Worm (Caenorhabditis elegans) whole organism, young adult: ENCODE data around the gene C08E3.14.

Experiments
- B0261.1 ChIP-seq: sonication (generic microtip); optimal IDR thresholded peaks from 2 replicates; lab custom pipeline; 2016; ENCODE audit warnings: mild to moderate bottlenecking, missing genetic modification characterization, moderate library complexity, missing compliant biosample characterization
- C17E4.6 ChIP-seq: fragments of 200-800 bp; sonication (Bioruptor generic); IDR thresholded peaks from 2 replicates; pipeline ENCODE4 v1.3.6; 2022; ENCODE audit warnings: missing genetic modification reagents, missing genetic modification characterization, missing compliant biosample characterization
- F23B12.7 ChIP-seq: sonication (generic microtip); optimal IDR thresholded peaks from 2 replicates; lab custom pipeline; 2017; ENCODE audit warnings: missing genetic modification characterization, mild to moderate bottlenecking, missing compliant biosample characterization, antibody characterized with exemption, moderate library complexity; ENCODE audit not compliant: insufficient read depth
- F52B5.7 ChIP-seq: sonication (generic microtip); optimal IDR thresholded peaks from 2 replicates; lab custom pipeline; 2016; ENCODE audit warnings: mild to moderate bottlenecking, missing genetic modification characterization, missing compliant biosample characterization
- K12H6.12 ChIP-seq: fragments of 200-800 bp; sonication (Bioruptor generic); optimal IDR thresholded peaks from 2 replicates; lab custom pipeline; 2018; ENCODE audit warnings: mild to moderate bottlenecking, missing genetic modification characterization, missing compliant biosample characterization
- Y53F4B.3 ChIP-seq: fragments of 200-800 bp; sonication (Bioruptor generic); IDR thresholded peaks from 2 replicates; pipeline ENCODE4 v1.3.6; 2022; ENCODE audit warnings: missing genetic modification reagents, missing genetic modification characterization, missing compliant biosample characterization
- Y53G8AR.9 ChIP-seq: fragments of 200-800 bp; sonication (Bioruptor generic); conservative IDR thresholded peaks from 2 replicates; pipeline ENCODE4 v1.3.6; 2022; ENCODE audit warnings: missing genetic modification reagents, missing genetic modification characterization, missing compliant biosample characterization
- Y67H2A.10 ChIP-seq: fragments of 200-800 bp; sonication (Bioruptor generic); conservative IDR thresholded peaks from 2 replicates; pipeline ENCODE4 v1.3.6; 2022; ENCODE audit warnings: missing genetic modification reagents, missing genetic modification characterization, missing compliant biosample characterization
- Y95B8A.8 ChIP-seq: fragments of 200-800 bp; sonication (Bioruptor generic); IDR thresholded peaks from 2 replicates; pipeline ENCODE4 v1.3.6; 2022; ENCODE audit warnings: missing genetic modification reagents, missing genetic modification characterization, missing compliant biosample characterization
- akir-1 ChIP-seq: fragments of 200-800 bp; sonication (Bioruptor generic); optimal IDR thresholded peaks from 2 replicates; lab custom pipeline; 2018; ENCODE audit warnings: mild to moderate bottlenecking, missing genetic modification characterization, moderate library complexity, missing compliant biosample characterization
- aptf-2 ChIP-seq: fragments of 200-800 bp; sonication (Bioruptor generic); conservative IDR thresholded peaks from 2 replicates; pipeline ENCODE4 v1.3.6; 2022; ENCODE audit warnings: missing genetic modification reagents, missing genetic modification characterization, missing compliant biosample characterization
- bed-1 ChIP-seq: fragments of 200-800 bp; sonication (Bioruptor generic); IDR thresholded peaks from 2 replicates; pipeline ENCODE4 v1.3.6; 2022; ENCODE audit warnings: missing genetic modification reagents, missing genetic modification characterization, missing compliant biosample characterization
- bed-2 ChIP-seq: fragments of 200-800 bp; sonication (Bioruptor generic); IDR thresholded peaks from 2 replicates; pipeline ENCODE4 v1.3.6; 2022; ENCODE audit warnings: missing genetic modification reagents, missing genetic modification characterization, missing compliant biosample characterization
- cebp-1 ChIP-seq, 2 experiments: fragments of 200-800 bp in 1 of 2; sonication (Bioruptor generic) in 1 of 2; sonication (generic microtip) in 1 of 2; IDR thresholded peaks in 1 of 2; optimal IDR thresholded peaks in 1 of 2; 2 replicates each; pipeline versions ENCODE4 v1.3.6 to Lab custom; 2017 to 2022; ENCODE audit warnings: missing compliant biosample characterization in 2 of 2, missing genetic modification characterization in 2 of 2, mild to moderate bottlenecking in 1 of 2, missing genetic modification reagents in 1 of 2, moderate library complexity in 1 of 2
- ceh-27 ChIP-seq: fragments of 200-800 bp; sonication (Bioruptor generic); optimal IDR thresholded peaks from 2 replicates; lab custom pipeline; 2018; ENCODE audit warnings: mild to moderate bottlenecking, missing genetic modification characterization, moderate library complexity, missing compliant biosample characterization
- ceh-40 ChIP-seq: fragments of 200-800 bp; sonication (Bioruptor generic); IDR thresholded peaks from 2 replicates; pipeline ENCODE4 v1.3.6; 2022; ENCODE audit warnings: missing genetic modification characterization, missing compliant biosample characterization
- chd-7 ChIP-seq: sonication (generic microtip); optimal IDR thresholded peaks from 2 replicates; lab custom pipeline; 2016; ENCODE audit warnings: mild to moderate bottlenecking, missing genetic modification characterization, moderate library complexity, missing compliant biosample characterization
- dpl-1 ChIP-seq: fragments of 150-350 bp; optimal IDR thresholded peaks from 2 replicates; lab custom pipeline; 2014; ENCODE audit warnings: missing biosample characterization, missing genetic modification reagents, missing genetic modification characterization
- egl-18 ChIP-seq: fragments of 200-800 bp; sonication (Bioruptor generic); IDR thresholded peaks from 2 replicates; pipeline ENCODE4 v1.3.6; 2022; ENCODE audit warnings: missing genetic modification reagents, missing genetic modification characterization, missing compliant biosample characterization
- fkh-3 ChIP-seq: sonication (generic microtip); optimal IDR thresholded peaks from 2 replicates; lab custom pipeline; 2016; ENCODE audit warnings: mild to moderate bottlenecking, missing genetic modification characterization, missing compliant biosample characterization
- him-1 ChIP-seq: sonication (generic microtip); optimal IDR thresholded peaks from 2 replicates; lab custom pipeline; 2016; ENCODE audit warnings: missing genotype, missing genetic modification reagents, missing genetic modification characterization, missing compliant biosample characterization
- hlh-12 ChIP-seq: sonication (generic microtip); optimal IDR thresholded peaks from 2 replicates; lab custom pipeline; 2016; ENCODE audit warnings: missing genetic modification characterization, missing compliant biosample characterization
- hlh-26 ChIP-seq: fragments of 200-800 bp; sonication (Bioruptor generic); conservative IDR thresholded peaks from 2 replicates; pipeline ENCODE4 v1.3.6; 2022; ENCODE audit warnings: missing genetic modification reagents, missing genetic modification characterization, missing compliant biosample characterization
- lag-1 ChIP-seq: fragments of 200-800 bp; sonication (Bioruptor generic); IDR thresholded peaks from 2 replicates; pipeline ENCODE4 v1.3.6; 2022; ENCODE audit warnings: missing genetic modification reagents, missing genetic modification characterization, missing compliant biosample characterization
- lin-54 ChIP-seq: fragments of 200-800 bp; sonication (Bioruptor generic); optimal IDR thresholded peaks from 2 replicates; lab custom pipeline; 2018; ENCODE audit warnings: mild to moderate bottlenecking, missing genetic modification characterization, missing compliant biosample characterization
- madf-10 ChIP-seq: sonication (generic microtip); optimal IDR thresholded peaks from 2 replicates; lab custom pipeline; 2016; ENCODE audit warnings: mild to moderate bottlenecking, missing genetic modification characterization, missing compliant biosample characterization
- madf-6 ChIP-seq: fragments of 200-800 bp; sonication (Bioruptor generic); IDR thresholded peaks from 2 replicates; pipeline ENCODE4 v1.3.6; 2022; ENCODE audit warnings: missing genetic modification reagents, missing genetic modification characterization, missing compliant biosample characterization
- mcd-1 ChIP-seq: fragments of 200-800 bp; sonication (Bioruptor generic); IDR thresholded peaks from 2 replicates; pipeline ENCODE4 v1.3.6; 2022; ENCODE audit warnings: missing genetic modification reagents, missing genetic modification characterization, missing compliant biosample characterization
- mel-28 ChIP-seq: sonication (generic microtip); optimal IDR thresholded peaks from 2 replicates; lab custom pipeline; 2016; ENCODE audit warnings: borderline replicate concordance, mild to moderate bottlenecking, missing genetic modification characterization, missing compliant biosample characterization
- nhr-27 ChIP-seq: fragments of 200-800 bp; sonication (Bioruptor generic); optimal IDR thresholded peaks from 2 replicates; lab custom pipeline; 2018; ENCODE audit warnings: mild to moderate bottlenecking, missing genetic modification characterization, moderate library complexity, missing compliant biosample characterization
- nhr-80 ChIP-seq: sonication (generic microtip); optimal IDR thresholded peaks from 2 replicates; lab custom pipeline; 2016; ENCODE audit warnings: missing genetic modification characterization, missing compliant biosample characterization
- nhr-90 ChIP-seq: sonication (generic microtip); optimal IDR thresholded peaks from 2 replicates; lab custom pipeline; 2016; ENCODE audit warnings: missing genotype, mild to moderate bottlenecking, missing genetic modification characterization, missing compliant biosample characterization
- pha-4 ChIP-seq: fragments of 150-350 bp; sonication (generic microtip); optimal IDR thresholded peaks from 2 replicates; lab custom pipeline; 2014; ENCODE audit warnings: missing biosample characterization, missing genetic modification reagents, missing genetic modification characterization
- rcor-1 ChIP-seq: fragments of 200-800 bp; sonication (Bioruptor generic); IDR thresholded peaks from 2 replicates; pipeline ENCODE4 v1.3.6; 2022; ENCODE audit warnings: missing genetic modification reagents, missing genetic modification characterization, missing compliant biosample characterization
- rpc-1 ChIP-seq, 2 experiments: fragments of 150-350 bp in 1 of 2; sonication (generic microtip) in 1 of 2; optimal IDR thresholded peaks; 2 replicates each; lab custom pipeline; 2014 to 2018; ENCODE audit warnings: missing biosample characterization in 1 of 2, missing genetic modification characterization in 1 of 2, missing genetic modification reagents in 1 of 2, missing genotype in 1 of 2
- sea-2 ChIP-seq: fragments of 200-800 bp; sonication (Bioruptor generic); IDR thresholded peaks from 2 replicates; pipeline ENCODE4 v1.3.6; 2022; ENCODE audit warnings: missing genetic modification characterization, missing compliant biosample characterization
- snpc-1.1 ChIP-seq: sonication (generic microtip); optimal IDR thresholded peaks from 2 replicates; lab custom pipeline; 2017; ENCODE audit warnings: missing genetic modification characterization, mild to moderate bottlenecking, missing compliant biosample characterization, antibody characterized with exemption, moderate library complexity, missing genotype, missing genetic modification reagents; ENCODE audit not compliant: insufficient read depth
- snpc-1.3 ChIP-seq: sonication (generic microtip); optimal IDR thresholded peaks from 2 replicates; lab custom pipeline; 2017; ENCODE audit warnings: missing genetic modification characterization, mild to moderate bottlenecking, missing compliant biosample characterization, antibody characterized with exemption, moderate library complexity, missing genotype, missing genetic modification reagents; ENCODE audit not compliant: insufficient read depth
- snpc-3.4 ChIP-seq: sonication (generic microtip); optimal IDR thresholded peaks from 2 replicates; lab custom pipeline; 2017; ENCODE audit warnings: missing genetic modification characterization, mild to moderate bottlenecking, missing compliant biosample characterization, antibody characterized with exemption, moderate library complexity, missing genotype, missing genetic modification reagents
- snpc-4 ChIP-seq, 5 experiments: fragments of 150-350 bp in 1 of 5; sonication (generic microtip) in 4 of 5; optimal IDR thresholded peaks; 2 replicates each; lab custom pipeline; 2014 to 2018; ENCODE audit warnings: missing genetic modification characterization in 5 of 5, missing biosample characterization in 3 of 5, antibody characterized with exemption in 2 of 5, mild to moderate bottlenecking in 2 of 5, missing compliant biosample characterization in 2 of 5, missing genotype in 2 of 5, moderate library complexity in 2 of 5, missing genetic modification reagents in 1 of 5
- unc-62 ChIP-seq: fragments of 150-350 bp; optimal IDR thresholded peaks from 2 replicates; lab custom pipeline; 2014; ENCODE audit warnings: missing biosample characterization, missing genetic modification reagents, missing genetic modification characterization
- ztf-18 ChIP-seq: sonication (generic microtip); optimal IDR thresholded peaks from 2 replicates; lab custom pipeline; 2016; ENCODE audit warnings: missing genotype, mild to moderate bottlenecking, missing genetic modification characterization, missing compliant biosample characterization
- ztf-26 ChIP-seq: sonication (generic microtip); optimal IDR thresholded peaks from 2 replicates; lab custom pipeline; 2017; ENCODE audit warnings: missing genetic modification characterization, missing compliant biosample characterization
- ztf-6 ChIP-seq: fragments of 200-800 bp; sonication (Bioruptor generic); IDR thresholded peaks from 2 replicates; pipeline ENCODE4 v1.3.6; 2022; ENCODE audit warnings: missing genetic modification reagents, missing genetic modification characterization, missing compliant biosample characterization

C08E3.14 gene

DNA sequence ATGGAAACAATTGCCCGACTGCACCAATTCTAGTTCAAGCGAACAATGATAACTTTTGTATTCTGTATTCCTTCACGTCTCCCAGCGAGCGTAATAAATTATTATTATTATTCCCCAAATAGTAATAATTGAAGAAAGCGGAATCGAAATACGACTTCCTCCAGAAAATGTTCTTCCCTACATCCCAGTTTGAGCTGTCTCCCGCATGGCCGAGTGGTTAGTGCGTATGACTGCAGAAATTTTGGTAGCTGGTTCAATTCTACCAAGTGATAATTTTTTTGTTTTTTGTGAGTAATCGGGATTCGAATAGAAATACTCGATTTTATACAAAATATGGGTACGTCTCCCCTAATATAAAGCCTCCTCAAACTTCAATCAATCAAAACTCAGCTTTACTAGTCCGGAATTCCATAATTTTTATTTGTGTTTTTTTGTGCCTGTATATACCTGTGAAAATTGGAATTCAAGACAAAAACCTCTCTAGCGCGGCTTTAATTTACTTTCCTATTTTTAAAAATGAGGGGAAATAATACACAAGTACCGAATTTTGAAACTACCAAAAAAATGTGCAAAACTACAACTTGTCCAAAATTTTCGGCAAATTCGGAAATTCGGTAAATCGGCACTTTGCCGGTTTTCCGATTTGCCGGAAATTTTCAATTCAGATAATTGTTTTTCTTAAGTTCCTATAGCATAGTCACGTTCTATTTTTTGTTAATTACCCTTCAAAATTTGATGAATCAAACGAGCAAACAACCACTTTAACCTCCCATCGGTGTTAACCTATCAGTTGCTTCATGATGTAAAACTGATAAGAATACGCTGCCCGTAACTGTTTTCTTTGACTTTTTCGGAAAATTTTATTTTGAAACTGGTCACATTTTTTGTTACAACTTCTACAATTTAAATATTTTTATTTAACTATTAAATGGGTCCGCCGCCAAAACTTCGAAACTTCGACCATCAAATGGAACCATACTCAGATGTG, 28.4 kb upstream of the C08E3.14 start, which contains the start of gene bath-46 (continued):
- TF ChIP-seq madf-6 (GFP tag; lab: Robert Waterston, UW): no peak; the same call in 1 of the 2 replicates
- no peak for TF ChIP-seq C17E4.6 (GFP tag; lab: Robert Waterston, UW)
- TF ChIP-seq unc-62 (GFP tag; lab: Kevin White, UChicago): no peak
- TF ChIP-seq K12H6.12: no peak
- no peak for TF ChIP-seq hlh-12 (tag; lab: Kevin White, UChicago)
- TF ChIP-seq B0261.1: peak; percentile 59
- no peak for TF ChIP-seq nhr-90 (tag; lab: Kevin White, UChicago)
- TF ChIP-seq bed-1 (GFP tag; lab: Robert Waterston, UW): no peak
- no peak for TF ChIP-seq ztf-6 (GFP tag; lab: Robert Waterston, UW)
- TF ChIP-seq snpc-4 (GFP tag; optimal IDR thresholded peaks at IDR 0.05; lab: Kevin White, UChicago): no peak
- no peak for TF ChIP-seq snpc-4 (tag; optimal IDR thresholded peaks at IDR 0.05; lab: Kevin White, UChicago)
- no peak for TF ChIP-seq him-1 (tag; lab: Kevin White, UChicago)
- TF ChIP-seq rpc-1 (optimal IDR thresholded peaks at IDR 0.05; lab: Kevin White, UChicago): peak; percentile 11
- peak; percentile 61 for TF ChIP-seq rpc-1 (tag; optimal IDR thresholded peaks at IDR 0.05; lab: Kevin White, UChicago)
- no peak for TF ChIP-seq akir-1 (GFP tag; lab: Kevin White, UChicago)
- TF ChIP-seq mel-28 (tag; lab: Kevin White, UChicago): no peak
- TF ChIP-seq rcor-1 (GFP tag; lab: Robert Waterston, UW): 0 out of 2 replicates have a peak, but pooled peaks have one; percentile 8
- no peak for TF ChIP-seq sea-2 (GFP tag; lab: Robert Waterston, UW)
- no peak for TF ChIP-seq aptf-2 (GFP tag; lab: Robert Waterston, UW)
- TF ChIP-seq snpc-1.3 (tag; lab: Kevin White, UChicago): no peak
- TF ChIP-seq madf-10 (tag; lab: Kevin White, UChicago): no peak
- TF ChIP-seq chd-7 (tag; lab: Kevin White, UChicago): no peak
- 0 out of 2 replicates have a peak, but pooled peaks have one; percentile 46 for TF ChIP-seq Y95B8A.8 (GFP tag; lab: Robert Waterston, UW)
- TF ChIP-seq dpl-1 (GFP tag; lab: Kevin White, UChicago): no peak
- no peak for TF ChIP-seq fkh-3 (tag; lab: Kevin White, UChicago)
- TF ChIP-seq lag-1 (GFP tag; lab: Robert Waterston, UW): no peak
- TF ChIP-seq nhr-27 (tag; lab: Kevin White, UChicago): no peak
- peak; percentile 38 for TF ChIP-seq nhr-80
- no peak for TF ChIP-seq ztf-26
- TF ChIP-seq snpc-3.4 (tag; lab: Kevin White, UChicago): no peak
- no peak for TF ChIP-seq pha-4 (tag; lab: Kevin White, UChicago)
- no peak for TF ChIP-seq lin-54 (GFP tag; lab: Kevin White, UChicago)
- TF ChIP-seq hlh-26: no peak
- TF ChIP-seq snpc-1.1 (tag; lab: Kevin White, UChicago): no peak
- TF ChIP-seq mcd-1 (GFP tag; lab: Robert Waterston, UW): no peak
- TF ChIP-seq Y53F4B.3 (GFP tag; lab: Robert Waterston, UW): no peak
- no peak for TF ChIP-seq ceh-27 (GFP tag; lab: Kevin White, UChicago)

DNA sequence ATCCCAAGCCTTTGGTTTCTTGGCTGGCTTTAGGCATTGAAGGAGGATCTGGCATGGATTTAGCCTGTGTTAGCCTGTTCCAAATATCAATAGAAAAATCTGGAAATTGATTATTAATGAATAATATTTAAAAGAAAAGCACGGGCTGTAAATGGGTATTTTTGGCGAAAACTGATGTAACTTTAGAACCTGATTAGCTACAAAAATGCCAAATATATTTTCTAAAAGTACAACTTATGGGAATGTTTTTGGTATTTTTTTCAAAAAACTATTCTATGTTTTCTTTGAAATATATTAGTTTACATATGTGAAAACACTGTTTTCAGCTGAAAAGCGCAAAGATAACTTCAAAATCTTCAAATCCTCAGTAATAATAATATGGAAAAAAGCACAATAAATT, 25.1 kb upstream of the C08E3.14 start, which contains the start of gene bath-26:
bath-26 (minus strand) TSS at position 101 of the 400 bp plus-strand sequence.
- no peak for TF ChIP-seq Y67H2A.10 (GFP tag; lab: Robert Waterston, UW)
- no peak for TF ChIP-seq egl-18 (GFP tag; lab: Robert Waterston, UW)
- TF ChIP-seq bed-2 (GFP tag; lab: Robert Waterston, UW): no peak
- TF ChIP-seq ceh-40 (GFP tag; lab: Robert Waterston, UW): no peak
- no peak for TF ChIP-seq ztf-18
- TF ChIP-seq madf-10 (tag; lab: Kevin White, UChicago): no peak
- TF ChIP-seq Y53G8AR.9 (GFP tag; lab: Robert Waterston, UW): no peak
- no peak for TF ChIP-seq F23B12.7 (tag; lab: Kevin White, UChicago)
- no peak for TF ChIP-seq lin-54 (GFP tag; lab: Kevin White, UChicago)
- no peak for TF ChIP-seq cebp-1 (GFP tag; IDR thresholded peaks at IDR 0.05; lab: Robert Waterston, UW)
- no peak for TF ChIP-seq cebp-1 (tag; optimal IDR thresholded peaks at IDR 0.05; lab: Kevin White, UChicago)
- TF ChIP-seq F52B5.7 (tag; lab: Kevin White, UChicago): no peak
